Fruit fly (Drosophila melanogaster): ENCODE measurements around the gene CG11997.

- TF ChIP-seq net (GFP tag; optimal IDR thresholded peaks at IDR 0.05) (no peak), acj6 (GFP tag; optimal IDR thresholded peaks at IDR 0.05) (no peak), Sox102F (GFP tag; optimal IDR thresholded peaks at IDR 0.05) (no peak)
Measured at dm6 chr3R:9130190-9130589, 47.1 kb upstream of the CG11997 start.
